Worm (Caenorhabditis elegans) whole organism, L1 larva: ENCODE results near the gene T09A5.5.

Experiments used
- C16A3.4 ChIP-seq: fragments of 150-350 bp; optimal IDR thresholded peaks from 2 replicates; lab custom pipeline; 2014; ENCODE audit warnings: missing biosample characterization, missing genetic modification characterization
- C34B4.2 ChIP-seq: sonication (generic microtip); optimal IDR thresholded peaks from 2 replicates; lab custom pipeline; 2017; ENCODE audit warnings: mild to moderate bottlenecking, missing genetic modification characterization, missing compliant biosample characterization
- F16B12.6 ChIP-seq: fragments of 150-350 bp; optimal IDR thresholded peaks from 2 replicates; lab custom pipeline; 2014; ENCODE audit warnings: missing biosample characterization, missing genetic modification characterization
- Y116A8C.19 ChIP-seq: sonication (generic microtip); optimal IDR thresholded peaks from 2 replicates; lab custom pipeline; 2016; ENCODE audit warnings: missing compliant biosample characterization, missing genetic modification characterization, borderline replicate concordance
- alr-1 ChIP-seq: fragments of 200-800 bp; sonication (Bioruptor generic); optimal IDR thresholded peaks from 2 replicates; lab custom pipeline; 2018; ENCODE audit warnings: borderline replicate concordance, mild to moderate bottlenecking, missing genetic modification characterization, missing compliant biosample characterization
- aly-2 ChIP-seq: fragments of 150-350 bp; optimal IDR thresholded peaks from 2 replicates; lab custom pipeline; 2014; ENCODE audit warnings: missing biosample characterization, missing genetic modification characterization
- ama-1 ChIP-seq: fragments of 150-350 bp; optimal IDR thresholded peaks from 2 replicates; lab custom pipeline; 2014
- ceh-63 ChIP-seq: fragments of 200-800 bp; sonication (Bioruptor generic); optimal IDR thresholded peaks from 2 replicates; lab custom pipeline; 2018; ENCODE audit warnings: mild to moderate bottlenecking, missing genetic modification characterization, missing compliant biosample characterization
- ceh-8 ChIP-seq: fragments of 200-800 bp; sonication (Bioruptor generic); optimal IDR thresholded peaks from 2 replicates; lab custom pipeline; 2018; ENCODE audit warnings: mild to moderate bottlenecking, missing genetic modification characterization, moderate library complexity, missing compliant biosample characterization
- ceh-88 ChIP-seq: fragments of 200-800 bp; sonication (Bioruptor generic); IDR thresholded peaks from 2 replicates; pipeline ENCODE4 v1.3.6; 2022; ENCODE audit warnings: missing genetic modification characterization, missing compliant biosample characterization
- ceh-90 ChIP-seq: sonication (generic microtip); optimal IDR thresholded peaks from 2 replicates; lab custom pipeline; 2016; ENCODE audit warnings: missing genetic modification characterization, missing compliant biosample characterization
- ces-1 ChIP-seq: fragments of 150-350 bp; optimal IDR thresholded peaks from 2 replicates; lab custom pipeline; 2014; ENCODE audit warnings: missing biosample characterization, missing genetic modification reagents, missing genetic modification characterization
- efl-3 ChIP-seq: fragments of 200-800 bp; sonication (Bioruptor generic); optimal IDR thresholded peaks from 2 replicates; lab custom pipeline; 2018; ENCODE audit warnings: mild to moderate bottlenecking, missing genetic modification characterization, missing compliant biosample characterization
- egl-27 ChIP-seq, 2 experiments: fragments of 150-350 bp in 1 of 2; sonication (generic microtip); optimal IDR thresholded peaks; 3 replicates each; lab custom pipeline; 2017 to 2018; ENCODE audit warnings: missing biosample characterization in 2 of 2, missing genetic modification characterization in 2 of 2, missing genetic modification reagents in 2 of 2
- elt-2 ChIP-seq: sonication (generic microtip); optimal IDR thresholded peaks from 2 replicates; lab custom pipeline; 2016; ENCODE audit warnings: missing genetic modification characterization, mild to moderate bottlenecking, inconsistent platforms, missing compliant biosample characterization, missing genetic modification reagents
- elt-3 ChIP-seq, 6 experiments: fragments of 150-350 bp in 1 of 6; sonication (generic microtip); optimal IDR thresholded peaks; 2 replicates each; lab custom pipeline; 2017 to 2018; ENCODE audit warnings: missing biosample characterization in 6 of 6, missing genetic modification characterization in 6 of 6, inconsistent platforms in 1 of 6
- ets-5 ChIP-seq: fragments of 200-800 bp; sonication (Bioruptor generic); IDR thresholded peaks from 2 replicates; pipeline ENCODE4 v1.3.6; 2022; ENCODE audit warnings: missing genetic modification characterization, missing compliant biosample characterization
- fkh-4 ChIP-seq: sonication (generic microtip); optimal IDR thresholded peaks from 2 replicates; lab custom pipeline; 2016; ENCODE audit warnings: missing compliant biosample characterization, missing genetic modification characterization, borderline replicate concordance
- fos-1 ChIP-seq: fragments of 150-350 bp; optimal IDR thresholded peaks from 2 replicates; lab custom pipeline; 2014; ENCODE audit warnings: missing biosample characterization, missing genetic modification characterization
- grh-1 ChIP-seq: fragments of 200-800 bp; sonication (Bioruptor generic); IDR thresholded peaks from 2 replicates; pipeline ENCODE4 v1.3.6; 2022; ENCODE audit warnings: missing genetic modification reagents, missing genetic modification characterization, missing compliant biosample characterization
- hlh-17 ChIP-seq: fragments of 200-800 bp; sonication (Bioruptor generic); optimal IDR thresholded peaks from 2 replicates; lab custom pipeline; 2018; ENCODE audit warnings: missing genetic modification characterization, mild to moderate bottlenecking, missing compliant biosample characterization, moderate library complexity, borderline replicate concordance
- irx-1 ChIP-seq: sonication (generic microtip); optimal IDR thresholded peaks from 2 replicates; lab custom pipeline; 2016; ENCODE audit warnings: missing genetic modification characterization, missing compliant biosample characterization
- isw-1 ChIP-seq: fragments of 200-800 bp; sonication (Bioruptor generic); IDR thresholded peaks from 2 replicates; pipeline ENCODE4 v1.3.6; 2022; ENCODE audit warnings: missing genetic modification characterization, missing compliant biosample characterization
- jun-1 ChIP-seq: fragments of 150-350 bp; optimal IDR thresholded peaks from 2 replicates; lab custom pipeline; 2014; ENCODE audit warnings: missing biosample characterization, missing genetic modification reagents, missing genetic modification characterization
- lin-15B ChIP-seq: fragments of 150-350 bp; sonication (generic microtip); optimal IDR thresholded peaks from 3 replicates; lab custom pipeline; 2014; ENCODE audit warnings: missing biosample characterization, missing genetic modification characterization
- lin-35 ChIP-seq, 2 experiments: fragments of 150-350 bp; optimal IDR thresholded peaks; 2 replicates each; lab custom pipeline; 2014; ENCODE audit warnings: missing biosample characterization in 2 of 2, missing genetic modification characterization in 2 of 2, missing genetic modification reagents in 2 of 2
- lin-39 ChIP-seq: fragments of 150-350 bp; optimal IDR thresholded peaks from 2 replicates; lab custom pipeline; 2014; ENCODE audit warnings: missing biosample characterization, missing genetic modification reagents, missing genetic modification characterization
- lir-3 ChIP-seq: sonication (generic microtip); optimal IDR thresholded peaks from 2 replicates; lab custom pipeline; 2016; ENCODE audit warnings: mild to moderate bottlenecking, missing genetic modification characterization, moderate library complexity, missing compliant biosample characterization; ENCODE audit not compliant: poor library complexity
- mdl-1 ChIP-seq, 2 experiments: fragments of 150-350 bp; optimal IDR thresholded peaks; 2 replicates each; lab custom pipeline; 2014 to 2017; ENCODE audit warnings: missing biosample characterization in 2 of 2, missing genetic modification characterization in 2 of 2, inconsistent platforms in 1 of 2
- mep-1 ChIP-seq: fragments of 150-350 bp; optimal IDR thresholded peaks from 2 replicates; lab custom pipeline; 2014; ENCODE audit warnings: missing biosample characterization, missing genetic modification characterization
- nhr-12 ChIP-seq: sonication (generic microtip); optimal IDR thresholded peaks from 2 replicates; lab custom pipeline; 2017; ENCODE audit warnings: missing biosample characterization, missing genetic modification characterization
- nhr-19 ChIP-seq: fragments of 200-800 bp; sonication (Bioruptor generic); conservative IDR thresholded peaks from 2 replicates; pipeline ENCODE4 v1.3.6; 2022; ENCODE audit warnings: missing genetic modification characterization, missing compliant biosample characterization
- nhr-237 ChIP-seq: fragments of 150-350 bp; optimal IDR thresholded peaks from 2 replicates; lab custom pipeline; 2014; ENCODE audit warnings: missing biosample characterization, missing genetic modification characterization
- nhr-28 ChIP-seq: fragments of 150-350 bp; optimal IDR thresholded peaks from 2 replicates; lab custom pipeline; 2014; ENCODE audit warnings: missing biosample characterization, missing genetic modification characterization
- nhr-47 ChIP-seq: sonication (generic microtip); optimal IDR thresholded peaks from 2 replicates; lab custom pipeline; 2016; ENCODE audit warnings: mild to moderate bottlenecking, missing genetic modification characterization, moderate library complexity, missing compliant biosample characterization
- nhr-71 ChIP-seq: sonication (generic microtip); optimal IDR thresholded peaks from 2 replicates; lab custom pipeline; 2016; ENCODE audit warnings: mild to moderate bottlenecking, missing genetic modification characterization, moderate library complexity, missing compliant biosample characterization
- nhr-76 ChIP-seq: sonication (generic microtip); optimal IDR thresholded peaks from 2 replicates; lab custom pipeline; 2017; ENCODE audit warnings: missing biosample characterization, missing genetic modification characterization
- nhr-90 ChIP-seq: sonication (generic microtip); optimal IDR thresholded peaks from 2 replicates; lab custom pipeline; 2016; ENCODE audit warnings: mild to moderate bottlenecking, missing genetic modification characterization, missing compliant biosample characterization; ENCODE audit not compliant: poor library complexity
- pag-3 ChIP-seq: sonication (generic microtip); optimal IDR thresholded peaks from 2 replicates; lab custom pipeline; 2017; ENCODE audit warnings: missing genetic modification characterization, mild to moderate bottlenecking, missing compliant biosample characterization, antibody characterized with exemption, borderline replicate concordance; ENCODE audit not compliant: insufficient read depth
- pqm-1 ChIP-seq: sonication (generic microtip); optimal IDR thresholded peaks from 3 replicates; lab custom pipeline; 2017; ENCODE audit warnings: missing biosample characterization, missing genetic modification characterization
- rnt-1 ChIP-seq: sonication (generic microtip); optimal IDR thresholded peaks from 2 replicates; lab custom pipeline; 2016; ENCODE audit warnings: mild to moderate bottlenecking, missing genetic modification characterization, moderate library complexity, missing compliant biosample characterization
- skn-1 ChIP-seq: fragments of 150-350 bp; optimal IDR thresholded peaks from 2 replicates; lab custom pipeline; 2014; ENCODE audit warnings: missing biosample characterization, missing genetic modification characterization
- sox-4 ChIP-seq: sonication (generic microtip); optimal IDR thresholded peaks from 2 replicates; lab custom pipeline; 2016; ENCODE audit warnings: missing genetic modification characterization, missing compliant biosample characterization
- sup-37 ChIP-seq: fragments of 200-800 bp; sonication (Bioruptor generic); optimal IDR thresholded peaks from 2 replicates; lab custom pipeline; 2018; ENCODE audit warnings: mild to moderate bottlenecking, missing genetic modification characterization, missing compliant biosample characterization
- swsn-7 ChIP-seq: sonication (generic microtip); optimal IDR thresholded peaks from 2 replicates; lab custom pipeline; 2016; ENCODE audit warnings: missing genetic modification characterization, missing compliant biosample characterization
- tbx-2 ChIP-seq: sonication (generic microtip); optimal IDR thresholded peaks from 2 replicates; lab custom pipeline; 2016; ENCODE audit warnings: missing genetic modification characterization, missing compliant biosample characterization
- unc-130 ChIP-seq: fragments of 150-350 bp; optimal IDR thresholded peaks from 2 replicates; lab custom pipeline; 2017; ENCODE audit warnings: missing biosample characterization, missing genetic modification characterization, inconsistent platforms
- unc-98 ChIP-seq: fragments of 200-800 bp; sonication (Bioruptor generic); IDR thresholded peaks from 2 replicates; pipeline ENCODE4 v1.3.6; 2022; ENCODE audit warnings: missing genetic modification characterization, missing compliant biosample characterization
- vab-15 ChIP-seq: sonication (generic microtip); optimal IDR thresholded peaks from 2 replicates; lab custom pipeline; 2017; ENCODE audit warnings: missing genotype, mild to moderate bottlenecking, missing genetic modification characterization, missing compliant biosample characterization
- zag-1 ChIP-seq: fragments of 150-350 bp; optimal IDR thresholded peaks from 2 replicates; lab custom pipeline; 2014; ENCODE audit warnings: missing biosample characterization, missing genetic modification characterization

The T09A5.5 gene

ce11 chrII:7888759-7889158 lies 35.2 kb upstream of the T09A5.5 start (continued):
- TF ChIP-seq rnt-1 (tag; lab: Kevin White, UChicago), result no peak
- TF ChIP-seq elt-3 (tag; optimal IDR thresholded peaks at IDR 0.05; lab: Kevin White, UChicago), result no peak
- TF ChIP-seq skn-1 (tag; lab: Kevin White, UChicago), result no peak
- no peak for TF ChIP-seq nhr-12 (tag; lab: Kevin White, UChicago)
- TF ChIP-seq egl-27 (tag; optimal IDR thresholded peaks at IDR 0.05; lab: Kevin White, UChicago), result no peak
- peak; percentile 24 for TF ChIP-seq irx-1 (tag; lab: Kevin White, UChicago)
- TF ChIP-seq aly-2 (tag; lab: Kevin White, UChicago), result no peak
- TF ChIP-seq efl-3 (GFP tag; lab: Kevin White, UChicago), result no peak
- no peak for TF ChIP-seq C34B4.2 (tag; lab: Kevin White, UChicago)
- peak; percentile 11 for TF ChIP-seq mep-1 (tag; lab: Kevin White, UChicago)
- TF ChIP-seq unc-130 (tag; lab: Kevin White, UChicago), result no peak
- TF ChIP-seq isw-1 (GFP tag; lab: Robert Waterston, UW), result no peak
- no peak for TF ChIP-seq fos-1 (tag; lab: Kevin White, UChicago)
- TF ChIP-seq lir-3 (tag; lab: Kevin White, UChicago), result no peak
- TF ChIP-seq nhr-71 (tag; lab: Kevin White, UChicago), result peak; percentile 67
- no peak for TF ChIP-seq pag-3 (tag; lab: Kevin White, UChicago)
- no peak for TF ChIP-seq ceh-88
- no peak for TF ChIP-seq sup-37 (GFP tag; lab: Kevin White, UChicago)
- TF ChIP-seq ama-1, result no peak
- peak; percentile 52 for TF ChIP-seq nhr-47 (tag; lab: Kevin White, UChicago)
- TF ChIP-seq fkh-4 (tag; lab: Kevin White, UChicago), result no peak
- peak; percentile 61 for TF ChIP-seq elt-2 (tag; lab: Kevin White, UChicago)
- TF ChIP-seq jun-1, result no peak
- TF ChIP-seq nhr-237, result no peak
- no peak for TF ChIP-seq F16B12.6 (tag; lab: Kevin White, UChicago)
- no peak for TF ChIP-seq Y116A8C.19 (tag; lab: Kevin White, UChicago)
- no peak for TF ChIP-seq tbx-2 (tag; lab: Kevin White, UChicago)
- TF ChIP-seq hlh-17 (GFP tag; lab: Kevin White, UChicago), result no peak
- TF ChIP-seq nhr-19 (GFP tag; lab: Robert Waterston, UW), result 0 out of 2 replicates have a peak, but pooled peaks have one; percentile 3
- TF ChIP-seq ets-5 (GFP tag; lab: Robert Waterston, UW), result no peak
- no peak for TF ChIP-seq nhr-90 (tag; lab: Kevin White, UChicago)
- TF ChIP-seq lin-15B, result no peak
- TF ChIP-seq C16A3.4, result no peak
- TF ChIP-seq ces-1 (GFP tag; lab: Kevin White, UChicago), result no peak
- no peak for TF ChIP-seq pqm-1
- TF ChIP-seq, all 84 proteins: peak for 16

ce11 chrII:7887295-7887694 lies 33.7 kb upstream of the T09A5.5 start:
- TF ChIP-seq grh-1 (GFP tag; lab: Robert Waterston, UW) (no peak), ceh-90 (tag; lab: Kevin White, UChicago) (no peak), nhr-28 (no peak), C16A3.4 (peak; percentile 9), ceh-8 (no peak), unc-98 (GFP tag; lab: Robert Waterston, UW) (no peak), efl-3 (GFP tag; lab: Kevin White, UChicago) (no peak), C34B4.2 (tag; lab: Kevin White, UChicago) (no peak), nhr-76 (tag; lab: Kevin White, UChicago) (no peak), lin-39 (tag; lab: Kevin White, UChicago) (no peak), zag-1 (tag; lab: Kevin White, UChicago) (no peak), fos-1 (tag; lab: Kevin White, UChicago) (peak; percentile 67), ets-5 (GFP tag; lab: Robert Waterston, UW) (no peak), mdl-1 (tag; optimal IDR thresholded peaks at IDR 0.05; lab: Kevin White, UChicago) (no peak), lin-15B (no peak), hlh-17 (GFP tag; lab: Kevin White, UChicago) (no peak), vab-15 (no peak), pqm-1 (no peak), mep-1 (tag; lab: Kevin White, UChicago) (peak; percentile 82), swsn-7 (tag; lab: Kevin White, UChicago) (peak; percentile 37), sox-4 (tag; lab: Kevin White, UChicago) (peak; percentile 22), alr-1 (tag; lab: Kevin White, UChicago) (no peak), aly-2 (tag; lab: Kevin White, UChicago) (no peak), ceh-63 (GFP tag; lab: Kevin White, UChicago) (no peak), nhr-237 (peak; percentile 25), lin-35 (GFP tag; optimal IDR thresholded peaks at IDR 0.05; lab: Kevin White, UChicago) (peak in 1 of 2 experiments; percentile 38)
